Fruit fly (Drosophila melanogaster): ENCODE results near the gene Sox102F.

dm6 chr4:810864-811263 lies 23.3 kb downstream of the Sox102F start:
- TF ChIP-seq CG5204 (GFP tag; optimal IDR thresholded peaks at IDR 0.05), result no peak
- TF ChIP-seq CG7101 (tag; optimal IDR thresholded peaks at IDR 0.05), result no peak
- TF ChIP-seq tj (GFP tag; optimal IDR thresholded peaks at IDR 0.05), result no peak
- no peak for TF ChIP-seq CG7045 (GFP tag; optimal IDR thresholded peaks at IDR 0.05)
- TF ChIP-seq CG12768 (GFP tag; optimal IDR thresholded peaks at IDR 0.05), result no peak
